Worm (Caenorhabditis elegans) whole organism, young adult: ENCODE data around the gene srx-32.
A peak's percentile ranks its signal among the peaks of the same experiment; 100 is the strongest.

Experiments
- B0035.1 ChIP-seq: sonication (generic microtip); optimal IDR thresholded peaks from 2 replicates; lab custom pipeline; 2016; ENCODE audit warnings: missing genetic modification characterization, mild to moderate bottlenecking, missing compliant biosample characterization, missing genotype, missing genetic modification reagents
- D2030.7 ChIP-seq: fragments of 200-800 bp; sonication (Bioruptor generic); IDR thresholded peaks from 2 replicates; pipeline ENCODE4 v1.3.6; 2022; ENCODE audit warnings: missing genetic modification reagents, missing genetic modification characterization, missing compliant biosample characterization
- F22D6.2 ChIP-seq: sonication (generic microtip); optimal IDR thresholded peaks from 2 replicates; lab custom pipeline; 2016; ENCODE audit warnings: mild to moderate bottlenecking, missing genetic modification characterization, missing compliant biosample characterization
- F33H1.4 ChIP-seq: fragments of 200-800 bp; sonication (Bioruptor generic); IDR thresholded peaks from 2 replicates; pipeline ENCODE4 v1.3.6; 2022; ENCODE audit warnings: missing genetic modification reagents, missing genetic modification characterization, missing compliant biosample characterization
- T26A5.8 ChIP-seq: sonication (generic microtip); optimal IDR thresholded peaks from 2 replicates; lab custom pipeline; 2016; ENCODE audit warnings: missing genetic modification characterization, missing compliant biosample characterization
- Y56A3A.18 ChIP-seq: fragments of 200-800 bp; sonication (Bioruptor generic); IDR thresholded peaks from 2 replicates; pipeline ENCODE4 v1.3.6; 2022; ENCODE audit warnings: missing genetic modification reagents, missing genetic modification characterization, missing compliant biosample characterization
- Y67H2A.10 ChIP-seq: fragments of 200-800 bp; sonication (Bioruptor generic); conservative IDR thresholded peaks from 2 replicates; pipeline ENCODE4 v1.3.6; 2022; ENCODE audit warnings: missing genetic modification reagents, missing genetic modification characterization, missing compliant biosample characterization
- aptf-2 ChIP-seq: fragments of 200-800 bp; sonication (Bioruptor generic); conservative IDR thresholded peaks from 2 replicates; pipeline ENCODE4 v1.3.6; 2022; ENCODE audit warnings: missing genetic modification reagents, missing genetic modification characterization, missing compliant biosample characterization
- athp-1 ChIP-seq: sonication (generic microtip); optimal IDR thresholded peaks from 2 replicates; lab custom pipeline; 2017; ENCODE audit warnings: mild to moderate bottlenecking, missing genetic modification characterization, missing compliant biosample characterization
- bed-1 ChIP-seq: fragments of 200-800 bp; sonication (Bioruptor generic); IDR thresholded peaks from 2 replicates; pipeline ENCODE4 v1.3.6; 2022; ENCODE audit warnings: missing genetic modification reagents, missing genetic modification characterization, missing compliant biosample characterization
- ceh-100 ChIP-seq: fragments of 200-800 bp; sonication (Bioruptor generic); IDR thresholded peaks from 2 replicates; pipeline ENCODE4 v1.3.6; 2022; ENCODE audit warnings: missing genetic modification reagents, missing genetic modification characterization, missing compliant biosample characterization
- ceh-40 ChIP-seq: fragments of 200-800 bp; sonication (Bioruptor generic); IDR thresholded peaks from 2 replicates; pipeline ENCODE4 v1.3.6; 2022; ENCODE audit warnings: missing genetic modification characterization, missing compliant biosample characterization
- ceh-79 ChIP-seq: sonication (generic microtip); optimal IDR thresholded peaks from 2 replicates; lab custom pipeline; 2017; ENCODE audit warnings: mild to moderate bottlenecking, missing genetic modification characterization, missing compliant biosample characterization
- chd-7 ChIP-seq: sonication (generic microtip); optimal IDR thresholded peaks from 2 replicates; lab custom pipeline; 2016; ENCODE audit warnings: mild to moderate bottlenecking, missing genetic modification characterization, moderate library complexity, missing compliant biosample characterization
- die-1 ChIP-seq: sonication (generic microtip); optimal IDR thresholded peaks from 2 replicates; lab custom pipeline; 2016; ENCODE audit warnings: missing genotype, mild to moderate bottlenecking, missing genetic modification characterization, missing compliant biosample characterization
- dox-1 ChIP-seq: fragments of 200-800 bp; sonication (Bioruptor generic); IDR thresholded peaks from 2 replicates; pipeline ENCODE4 v1.3.6; 2022; ENCODE audit warnings: missing genetic modification reagents, missing genetic modification characterization, missing compliant biosample characterization
- dpff-1 ChIP-seq: sonication (generic microtip); optimal IDR thresholded peaks from 2 replicates; lab custom pipeline; 2017; ENCODE audit warnings: mild to moderate bottlenecking, missing genetic modification characterization, missing compliant biosample characterization
- efl-1 ChIP-seq: fragments of 150-350 bp; optimal IDR thresholded peaks from 2 replicates; lab custom pipeline; 2014; ENCODE audit warnings: missing biosample characterization, missing genetic modification reagents, missing genetic modification characterization
- fkh-3 ChIP-seq: sonication (generic microtip); optimal IDR thresholded peaks from 2 replicates; lab custom pipeline; 2016; ENCODE audit warnings: mild to moderate bottlenecking, missing genetic modification characterization, missing compliant biosample characterization
- gei-17 ChIP-seq: fragments of 200-800 bp; sonication (Bioruptor generic); optimal IDR thresholded peaks from 2 replicates; lab custom pipeline; 2018; ENCODE audit warnings: mild to moderate bottlenecking, missing genetic modification characterization, missing compliant biosample characterization
- him-1 ChIP-seq: sonication (generic microtip); optimal IDR thresholded peaks from 2 replicates; lab custom pipeline; 2016; ENCODE audit warnings: missing genotype, missing genetic modification reagents, missing genetic modification characterization, missing compliant biosample characterization
- hrde-1 ChIP-seq: sonication (generic microtip); optimal IDR thresholded peaks from 2 replicates; lab custom pipeline; 2016; ENCODE audit warnings: missing genetic modification characterization, mild to moderate bottlenecking, missing compliant biosample characterization, moderate library complexity, missing genotype, missing genetic modification reagents, borderline replicate concordance
- lin-35 ChIP-seq, 3 experiments: fragments of 150-350 bp in 2 of 3; sonication (generic microtip) in 1 of 3; optimal IDR thresholded peaks; 2 replicates each; lab custom pipeline; 2014 to 2018; ENCODE audit warnings: missing biosample characterization in 3 of 3, missing genetic modification characterization in 3 of 3, missing genetic modification reagents in 3 of 3
- lir-1 ChIP-seq: fragments of 200-800 bp; sonication (Bioruptor generic); conservative IDR thresholded peaks from 2 replicates; pipeline ENCODE4 v1.3.6; 2022; ENCODE audit warnings: missing genetic modification reagents, missing genetic modification characterization, missing compliant biosample characterization
- lsl-1 ChIP-seq: fragments of 200-800 bp; sonication (Bioruptor generic); optimal IDR thresholded peaks from 2 replicates; lab custom pipeline; 2018; ENCODE audit warnings: mild to moderate bottlenecking, missing genetic modification characterization, moderate library complexity, missing compliant biosample characterization
- lsy-27 ChIP-seq: sonication (generic microtip); optimal IDR thresholded peaks from 2 replicates; lab custom pipeline; 2017; ENCODE audit warnings: missing genetic modification characterization, mild to moderate bottlenecking, missing compliant biosample characterization, antibody characterized with exemption, missing genotype, borderline replicate concordance; ENCODE audit not compliant: insufficient read depth
- madf-6 ChIP-seq: fragments of 200-800 bp; sonication (Bioruptor generic); IDR thresholded peaks from 2 replicates; pipeline ENCODE4 v1.3.6; 2022; ENCODE audit warnings: missing genetic modification reagents, missing genetic modification characterization, missing compliant biosample characterization
- mcd-1 ChIP-seq: fragments of 200-800 bp; sonication (Bioruptor generic); IDR thresholded peaks from 2 replicates; pipeline ENCODE4 v1.3.6; 2022; ENCODE audit warnings: missing genetic modification reagents, missing genetic modification characterization, missing compliant biosample characterization
- mes-4 ChIP-seq: sonication (generic microtip); optimal IDR thresholded peaks from 2 replicates; lab custom pipeline; 2016; ENCODE audit warnings: missing genotype, missing genetic modification characterization, missing compliant biosample characterization
- nfya-1 ChIP-seq: sonication (generic microtip); optimal IDR thresholded peaks from 2 replicates; lab custom pipeline; 2017; ENCODE audit warnings: antibody characterized with exemption, missing compliant biosample characterization, missing genetic modification characterization, borderline replicate concordance; ENCODE audit not compliant: insufficient read depth
- repo-1 ChIP-seq: sonication (generic microtip); optimal IDR thresholded peaks from 2 replicates; lab custom pipeline; 2017; ENCODE audit warnings: mild to moderate bottlenecking, missing genetic modification characterization, missing compliant biosample characterization
- snpc-3.4 ChIP-seq: sonication (generic microtip); optimal IDR thresholded peaks from 2 replicates; lab custom pipeline; 2017; ENCODE audit warnings: missing genetic modification characterization, mild to moderate bottlenecking, missing compliant biosample characterization, antibody characterized with exemption, moderate library complexity, missing genotype, missing genetic modification reagents
- somi-1 ChIP-seq: fragments of 200-800 bp; sonication (Bioruptor generic); optimal IDR thresholded peaks from 2 replicates; lab custom pipeline; 2018; ENCODE audit warnings: mild to moderate bottlenecking, missing genetic modification characterization, missing compliant biosample characterization
- tbx-9 ChIP-seq: sonication (generic microtip); optimal IDR thresholded peaks from 2 replicates; lab custom pipeline; 2016; ENCODE audit warnings: borderline replicate concordance, missing genetic modification characterization, inconsistent platforms, missing compliant biosample characterization
- unc-130 ChIP-seq: sonication (generic microtip); optimal IDR thresholded peaks from 2 replicates; lab custom pipeline; 2016; ENCODE audit warnings: missing genetic modification reagents, missing genetic modification characterization, missing compliant biosample characterization
- zfh-2 ChIP-seq: fragments of 200-800 bp; sonication (Bioruptor generic); conservative IDR thresholded peaks from 2 replicates; pipeline ENCODE4 v1.3.6; 2022; ENCODE audit warnings: missing genetic modification reagents, missing genetic modification characterization, missing compliant biosample characterization
- zim-3 ChIP-seq: sonication (generic microtip); optimal IDR thresholded peaks from 2 replicates; lab custom pipeline; 2017; ENCODE audit warnings: mild to moderate bottlenecking, missing genetic modification characterization, moderate library complexity, missing compliant biosample characterization
- ztf-26 ChIP-seq: sonication (generic microtip); optimal IDR thresholded peaks from 2 replicates; lab custom pipeline; 2017; ENCODE audit warnings: missing genetic modification characterization, missing compliant biosample characterization
- ztf-28 ChIP-seq: fragments of 200-800 bp; sonication (Bioruptor generic); IDR thresholded peaks from 2 replicates; pipeline ENCODE4 v1.3.6; 2022; ENCODE audit warnings: missing genetic modification reagents, missing genetic modification characterization, missing compliant biosample characterization
- ztf-6 ChIP-seq: fragments of 200-800 bp; sonication (Bioruptor generic); IDR thresholded peaks from 2 replicates; pipeline ENCODE4 v1.3.6; 2022; ENCODE audit warnings: missing genetic modification reagents, missing genetic modification characterization, missing compliant biosample characterization

srx-32 gene

DNA sequence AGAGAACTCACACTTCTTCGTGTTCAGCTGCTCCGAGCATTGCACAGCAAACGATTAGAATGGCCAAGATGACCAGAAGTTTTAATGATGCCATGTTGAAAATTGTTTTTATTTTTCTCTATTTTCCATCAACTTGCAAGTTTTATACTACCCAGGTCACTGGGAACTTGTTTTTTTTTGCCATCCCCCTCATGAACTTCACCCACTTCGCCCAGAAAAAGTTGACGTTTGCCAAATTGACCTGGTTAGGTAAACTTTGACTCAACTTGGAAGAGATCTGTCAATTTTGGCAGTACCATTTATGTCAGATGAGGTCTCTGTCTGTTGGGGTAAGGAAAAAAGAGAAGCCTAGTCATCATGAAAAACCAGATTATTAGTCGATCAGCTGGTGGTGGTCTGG lies 7.4 kb downstream of the srx-32 start, which contains the start of gene R13D11.10:
Gene R13D11.10, minus strand, starts transcription at position 101 of the 400 bp plus-strand sequence.
- TF ChIP-seq lsl-1 (GFP tag; lab: Kevin White, UChicago): no peak

DNA sequence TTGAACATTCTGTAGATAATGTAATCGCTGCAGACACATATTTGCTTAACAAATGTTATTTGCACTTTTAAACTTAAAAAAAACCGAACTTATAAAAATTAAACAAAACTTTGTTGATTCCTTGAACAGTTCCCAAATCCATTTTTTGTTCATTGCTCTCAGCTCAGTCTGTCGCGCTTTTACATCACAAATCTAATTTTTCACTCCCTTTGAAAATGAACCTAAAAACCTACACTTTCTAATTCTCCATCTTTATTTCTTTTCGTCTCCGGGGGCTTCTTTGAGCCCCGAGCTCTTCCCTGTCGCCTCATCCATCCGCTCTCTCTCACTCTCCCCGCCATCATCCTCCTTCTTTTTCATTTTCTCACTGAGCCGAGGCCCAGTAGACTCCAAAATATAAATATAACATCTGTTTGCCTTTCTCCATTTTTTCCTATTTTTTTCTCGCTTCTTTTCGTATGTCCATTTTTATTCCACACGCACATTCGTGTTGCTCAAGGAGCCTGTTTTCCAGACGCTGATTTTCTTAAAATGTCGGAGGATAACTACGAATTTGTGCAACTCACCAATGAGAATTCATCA lies 10.2 kb downstream of the srx-32 start, which contains the start of gene R13D11.4:
Gene R13D11.4, plus strand, starts transcription at position 532 of the 582 bp plus-strand sequence.
- TF ChIP-seq hrde-1 (tag; lab: Kevin White, UChicago) (no peak), madf-6 (GFP tag; lab: Robert Waterston, UW) (no peak), athp-1 (tag; lab: Kevin White, UChicago) (no peak), unc-130 (GFP tag; lab: Kevin White, UChicago) (no peak), Y67H2A.10 (GFP tag; lab: Robert Waterston, UW) (no peak), T26A5.8 (no peak), mes-4 (tag; lab: Kevin White, UChicago) (no peak)

DNA sequence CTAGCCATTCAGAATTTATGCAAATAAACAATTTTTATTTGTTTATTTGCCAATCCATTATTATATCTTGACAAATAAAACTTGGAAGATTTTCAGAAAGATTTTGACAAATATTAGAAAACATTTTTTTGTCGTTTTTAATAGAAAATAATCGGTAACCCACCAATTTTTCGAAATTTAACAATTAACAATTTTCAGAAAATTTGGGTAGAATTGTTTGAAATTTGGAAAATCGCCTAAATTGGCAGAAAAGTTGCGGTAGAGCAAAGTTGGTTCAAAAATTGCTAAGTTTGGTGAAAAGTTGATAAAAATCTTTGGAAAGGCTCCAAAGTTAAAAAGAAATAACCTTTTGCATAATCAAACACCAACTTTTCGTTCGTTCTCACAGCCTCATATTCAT lies 12.3 kb downstream of the srx-32 start:
- TF ChIP-seq die-1 (tag; lab: Kevin White, UChicago) (no peak), ztf-6 (GFP tag; lab: Robert Waterston, UW) (no peak), B0035.1 (no peak), gei-17 (GFP tag; lab: Kevin White, UChicago) (no peak), nfya-1 (no peak), repo-1 (tag; lab: Kevin White, UChicago) (no peak), dox-1 (no peak), lir-1 (no peak), aptf-2 (no peak), ztf-28 (no peak), snpc-3.4 (tag; lab: Kevin White, UChicago) (no peak), ceh-79 (tag; lab: Kevin White, UChicago) (no peak), chd-7 (tag; lab: Kevin White, UChicago) (no peak), efl-1 (GFP tag; lab: Kevin White, UChicago) (no peak), D2030.7 (GFP tag; lab: Robert Waterston, UW) (no peak)

DNA sequence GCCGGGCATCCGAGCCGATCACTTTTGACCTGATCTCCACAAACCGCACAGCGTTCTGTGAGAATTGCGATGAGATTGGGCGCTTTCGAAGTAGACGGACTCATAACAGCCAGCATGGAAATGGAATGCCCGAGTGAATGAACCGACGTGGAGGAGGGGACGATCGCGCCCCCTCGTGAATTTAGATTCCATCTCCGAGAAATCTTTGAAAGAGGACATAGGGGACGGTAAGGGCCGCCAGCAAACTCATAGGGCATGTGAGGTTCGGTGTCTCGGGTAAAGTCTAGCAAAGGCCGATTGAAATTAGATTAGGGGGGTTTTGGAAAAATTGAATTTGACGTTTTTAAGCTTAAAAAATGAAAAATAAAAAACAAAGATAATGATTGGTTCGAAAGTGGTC lies 16.0 kb downstream of the srx-32 start, which contains the start of gene nhr-270:
Gene nhr-270, minus strand, starts transcription at position 257 of the 400 bp plus-strand sequence.
- TF ChIP-seq zfh-2 (GFP tag; lab: Robert Waterston, UW): peak; percentile 38; the same call in 1 of the 2 replicates
- TF ChIP-seq him-1 (tag; lab: Kevin White, UChicago): no peak

DNA sequence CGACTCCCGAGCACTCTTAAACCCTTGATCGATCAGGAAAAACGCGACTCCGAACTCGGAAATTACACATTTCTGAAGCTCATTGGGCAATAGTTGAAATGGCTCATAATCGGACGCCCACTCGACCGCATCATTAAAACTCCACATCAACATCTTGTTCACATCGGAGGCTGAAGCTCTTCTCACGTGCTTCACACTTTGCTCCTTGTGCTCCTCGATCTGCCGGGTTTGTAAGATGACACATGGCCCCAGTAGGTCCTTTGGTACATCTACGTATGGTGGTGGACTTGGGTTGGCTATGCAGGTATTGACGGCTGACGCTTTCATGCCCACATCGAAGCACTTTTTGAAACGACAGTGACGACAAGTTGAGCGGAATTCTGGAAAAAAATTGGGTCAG lies 17.1 kb downstream of the srx-32 start:
- TF ChIP-seq ztf-26 (tag; lab: Kevin White, UChicago) (no peak), ceh-40 (GFP tag; lab: Robert Waterston, UW) (no peak), mcd-1 (no peak), ceh-100 (GFP tag; lab: Robert Waterston, UW) (no peak), lin-35 (GFP tag; optimal IDR thresholded peaks at IDR 0.05; lab: Kevin White, UChicago) (no peak), nfya-1 (no peak), F22D6.2 (tag; lab: Kevin White, UChicago) (no peak), zim-3 (tag; lab: Kevin White, UChicago) (no peak), dpff-1 (tag; lab: Kevin White, UChicago) (no peak), F33H1.4 (GFP tag; lab: Robert Waterston, UW) (no peak), tbx-9 (tag; lab: Kevin White, UChicago) (no peak), bed-1 (no peak), him-1 (tag; lab: Kevin White, UChicago) (no peak), fkh-3 (tag; lab: Kevin White, UChicago) (no peak), lsy-27 (tag; lab: Kevin White, UChicago) (no peak), Y56A3A.18 (no peak), somi-1 (GFP tag; lab: Kevin White, UChicago) (no peak)
- TF ChIP-seq, all 124 proteins: peak for 0
